Worm (Caenorhabditis elegans) whole organism, L1 larva: Measurements from ENCODE around the gene twk-12.

Experiments
- aly-2 ChIP-seq: fragments of 150-350 bp; optimal IDR thresholded peaks from 2 replicates; lab custom pipeline; 2014; ENCODE audit warnings: missing biosample characterization, missing genetic modification characterization
- ama-1 ChIP-seq: fragments of 150-350 bp; optimal IDR thresholded peaks from 2 replicates; lab custom pipeline; 2014
- egl-27 ChIP-seq, 2 experiments: fragments of 150-350 bp in 1 of 2; sonication (generic microtip); optimal IDR thresholded peaks; 3 replicates each; lab custom pipeline; 2017 to 2018; ENCODE audit warnings: missing biosample characterization in 2 of 2, missing genetic modification characterization in 2 of 2, missing genetic modification reagents in 2 of 2
- elt-2 ChIP-seq: sonication (generic microtip); optimal IDR thresholded peaks from 2 replicates; lab custom pipeline; 2016; ENCODE audit warnings: missing genetic modification characterization, mild to moderate bottlenecking, inconsistent platforms, missing compliant biosample characterization, missing genetic modification reagents
- grh-1 ChIP-seq: fragments of 200-800 bp; sonication (Bioruptor generic); IDR thresholded peaks from 2 replicates; pipeline ENCODE4 v1.3.6; 2022; ENCODE audit warnings: missing genetic modification reagents, missing genetic modification characterization, missing compliant biosample characterization
- hlh-4 ChIP-seq: sonication (generic microtip); optimal IDR thresholded peaks from 2 replicates; lab custom pipeline; 2016; ENCODE audit warnings: mild to moderate bottlenecking, missing genetic modification characterization, missing compliant biosample characterization
- jun-1 ChIP-seq: fragments of 150-350 bp; optimal IDR thresholded peaks from 2 replicates; lab custom pipeline; 2014; ENCODE audit warnings: missing biosample characterization, missing genetic modification reagents, missing genetic modification characterization
- lsy-2 ChIP-seq, 2 experiments: fragments of 150-350 bp; optimal IDR thresholded peaks; 2 replicates each; lab custom pipeline; 2014; ENCODE audit warnings: missing biosample characterization in 2 of 2, missing genetic modification characterization in 2 of 2
- nhr-84 ChIP-seq: sonication (generic microtip); optimal IDR thresholded peaks from 2 replicates; lab custom pipeline; 2017; ENCODE audit warnings: missing biosample characterization, missing genetic modification characterization
- pqm-1 ChIP-seq: sonication (generic microtip); optimal IDR thresholded peaks from 3 replicates; lab custom pipeline; 2017; ENCODE audit warnings: missing biosample characterization, missing genetic modification characterization
- ztf-4 ChIP-seq: fragments of 150-350 bp; optimal IDR thresholded peaks from 2 replicates; lab custom pipeline; 2014; ENCODE audit warnings: missing biosample characterization, missing genetic modification characterization

ce11 chrV:10654165-10654564, 13.2 kb upstream of the twk-12 start, which contains the start of gene ugt-35:
- TF ChIP-seq ama-1 (lab: Kevin White, UChicago) (no peak), jun-1 (no peak), nhr-84 (no peak), grh-1 (no peak), elt-2 (tag; lab: Kevin White, UChicago) (no peak), lsy-2 (tag; optimal IDR thresholded peaks at IDR 0.05; lab: Kevin White, UChicago) (no peak), aly-2 (tag; lab: Kevin White, UChicago) (no peak), egl-27 (tag; optimal IDR thresholded peaks at IDR 0.05; lab: Kevin White, UChicago) (no peak), pqm-1 (tag; lab: Kevin White, UChicago) (no peak), hlh-4 (tag; lab: Kevin White, UChicago) (no peak), ztf-4 (no peak)
